Worm (Caenorhabditis elegans) whole organism, young adult: ENCODE results near the gene Y52E8A.6.

Experiments
- B0261.1 ChIP-seq: sonication (generic microtip); optimal IDR thresholded peaks from 2 replicates; lab custom pipeline; 2016; ENCODE audit warnings: mild to moderate bottlenecking, missing genetic modification characterization, moderate library complexity, missing compliant biosample characterization
- B0336.3 ChIP-seq: fragments of 200-800 bp; sonication (Bioruptor generic); IDR thresholded peaks from 2 replicates; pipeline ENCODE4 v1.3.6; 2022; ENCODE audit warnings: missing genetic modification characterization, missing compliant biosample characterization
- D2030.7 ChIP-seq: fragments of 200-800 bp; sonication (Bioruptor generic); IDR thresholded peaks from 2 replicates; pipeline ENCODE4 v1.3.6; 2022; ENCODE audit warnings: missing genetic modification reagents, missing genetic modification characterization, missing compliant biosample characterization
- F23B12.7 ChIP-seq: sonication (generic microtip); optimal IDR thresholded peaks from 2 replicates; lab custom pipeline; 2017; ENCODE audit warnings: missing genetic modification characterization, mild to moderate bottlenecking, missing compliant biosample characterization, antibody characterized with exemption, moderate library complexity; ENCODE audit not compliant: insufficient read depth
- F33H1.4 ChIP-seq: fragments of 200-800 bp; sonication (Bioruptor generic); IDR thresholded peaks from 2 replicates; pipeline ENCODE4 v1.3.6; 2022; ENCODE audit warnings: missing genetic modification reagents, missing genetic modification characterization, missing compliant biosample characterization
- F57A8.1 ChIP-seq: fragments of 200-800 bp; sonication (Bioruptor generic); optimal IDR thresholded peaks from 2 replicates; lab custom pipeline; 2018; ENCODE audit warnings: mild to moderate bottlenecking, missing genetic modification characterization, moderate library complexity, missing compliant biosample characterization
- K11D2.4 ChIP-seq: fragments of 200-800 bp; sonication (Bioruptor generic); IDR thresholded peaks from 2 replicates; pipeline ENCODE4 v1.3.6; 2022; ENCODE audit warnings: missing genetic modification reagents, missing genetic modification characterization, missing compliant biosample characterization
- K12H6.12 ChIP-seq: fragments of 200-800 bp; sonication (Bioruptor generic); optimal IDR thresholded peaks from 2 replicates; lab custom pipeline; 2018; ENCODE audit warnings: mild to moderate bottlenecking, missing genetic modification characterization, missing compliant biosample characterization
- ZK185.1 ChIP-seq: sonication (generic microtip); optimal IDR thresholded peaks from 2 replicates; lab custom pipeline; 2016; ENCODE audit warnings: mild to moderate bottlenecking, missing genetic modification characterization, missing compliant biosample characterization; ENCODE audit not compliant: poor library complexity, severe bottlenecking
- bed-1 ChIP-seq: fragments of 200-800 bp; sonication (Bioruptor generic); IDR thresholded peaks from 2 replicates; pipeline ENCODE4 v1.3.6; 2022; ENCODE audit warnings: missing genetic modification reagents, missing genetic modification characterization, missing compliant biosample characterization
- bed-2 ChIP-seq: fragments of 200-800 bp; sonication (Bioruptor generic); IDR thresholded peaks from 2 replicates; pipeline ENCODE4 v1.3.6; 2022; ENCODE audit warnings: missing genetic modification reagents, missing genetic modification characterization, missing compliant biosample characterization
- cebp-2 ChIP-seq: fragments of 200-800 bp; sonication (Bioruptor generic); IDR thresholded peaks from 2 replicates; pipeline ENCODE4 v1.3.6; 2022; ENCODE audit warnings: missing genetic modification characterization, missing compliant biosample characterization
- ceh-100 ChIP-seq: fragments of 200-800 bp; sonication (Bioruptor generic); IDR thresholded peaks from 2 replicates; pipeline ENCODE4 v1.3.6; 2022; ENCODE audit warnings: missing genetic modification reagents, missing genetic modification characterization, missing compliant biosample characterization
- ceh-91 ChIP-seq: fragments of 200-800 bp; sonication (Bioruptor generic); IDR thresholded peaks from 2 replicates; pipeline ENCODE4 v1.3.6; 2022; ENCODE audit warnings: missing genetic modification reagents, missing genetic modification characterization, missing compliant biosample characterization
- die-1 ChIP-seq: sonication (generic microtip); optimal IDR thresholded peaks from 2 replicates; lab custom pipeline; 2016; ENCODE audit warnings: missing genotype, mild to moderate bottlenecking, missing genetic modification characterization, missing compliant biosample characterization
- egrh-3 ChIP-seq: fragments of 200-800 bp; sonication (Bioruptor generic); IDR thresholded peaks from 2 replicates; pipeline ENCODE4 v1.3.6; 2022; ENCODE audit warnings: missing genetic modification reagents, missing genetic modification characterization, missing compliant biosample characterization
- hlh-26 ChIP-seq: fragments of 200-800 bp; sonication (Bioruptor generic); conservative IDR thresholded peaks from 2 replicates; pipeline ENCODE4 v1.3.6; 2022; ENCODE audit warnings: missing genetic modification reagents, missing genetic modification characterization, missing compliant biosample characterization
- hmg-20 ChIP-seq: fragments of 200-800 bp; sonication (Bioruptor generic); IDR thresholded peaks from 2 replicates; pipeline ENCODE4 v1.3.6; 2022; ENCODE audit warnings: missing genetic modification reagents, missing genetic modification characterization, missing compliant biosample characterization
- let-526 ChIP-seq: fragments of 200-800 bp; sonication (Bioruptor generic); IDR thresholded peaks from 2 replicates; pipeline ENCODE4 v1.3.6; 2022; ENCODE audit warnings: missing genetic modification reagents, missing genetic modification characterization, missing compliant biosample characterization
- lin-26 ChIP-seq: fragments of 200-800 bp; sonication (Bioruptor generic); IDR thresholded peaks from 2 replicates; pipeline ENCODE4 v1.3.6; 2022; ENCODE audit warnings: missing genetic modification reagents, missing genetic modification characterization, missing compliant biosample characterization
- lir-1 ChIP-seq: fragments of 200-800 bp; sonication (Bioruptor generic); conservative IDR thresholded peaks from 2 replicates; pipeline ENCODE4 v1.3.6; 2022; ENCODE audit warnings: missing genetic modification reagents, missing genetic modification characterization, missing compliant biosample characterization
- lsl-1 ChIP-seq: fragments of 200-800 bp; sonication (Bioruptor generic); optimal IDR thresholded peaks from 2 replicates; lab custom pipeline; 2018; ENCODE audit warnings: mild to moderate bottlenecking, missing genetic modification characterization, moderate library complexity, missing compliant biosample characterization
- madf-6 ChIP-seq: fragments of 200-800 bp; sonication (Bioruptor generic); IDR thresholded peaks from 2 replicates; pipeline ENCODE4 v1.3.6; 2022; ENCODE audit warnings: missing genetic modification reagents, missing genetic modification characterization, missing compliant biosample characterization
- mcd-1 ChIP-seq: fragments of 200-800 bp; sonication (Bioruptor generic); IDR thresholded peaks from 2 replicates; pipeline ENCODE4 v1.3.6; 2022; ENCODE audit warnings: missing genetic modification reagents, missing genetic modification characterization, missing compliant biosample characterization
- mes-4 ChIP-seq: sonication (generic microtip); optimal IDR thresholded peaks from 2 replicates; lab custom pipeline; 2016; ENCODE audit warnings: missing genotype, missing genetic modification characterization, missing compliant biosample characterization
- nfyb-1 ChIP-seq: fragments of 200-800 bp; sonication (Bioruptor generic); IDR thresholded peaks from 2 replicates; pipeline ENCODE4 v1.3.6; 2022; ENCODE audit warnings: missing genetic modification reagents, missing genetic modification characterization, missing compliant biosample characterization
- nhr-120 ChIP-seq: fragments of 200-800 bp; sonication (Bioruptor generic); IDR thresholded peaks from 2 replicates; pipeline ENCODE4 v1.3.6; 2022; ENCODE audit warnings: missing genetic modification characterization, missing compliant biosample characterization
- nhr-80 ChIP-seq: sonication (generic microtip); optimal IDR thresholded peaks from 2 replicates; lab custom pipeline; 2016; ENCODE audit warnings: missing genetic modification characterization, missing compliant biosample characterization
- nhr-90 ChIP-seq: sonication (generic microtip); optimal IDR thresholded peaks from 2 replicates; lab custom pipeline; 2016; ENCODE audit warnings: missing genotype, mild to moderate bottlenecking, missing genetic modification characterization, missing compliant biosample characterization
- repo-1 ChIP-seq: sonication (generic microtip); optimal IDR thresholded peaks from 2 replicates; lab custom pipeline; 2017; ENCODE audit warnings: mild to moderate bottlenecking, missing genetic modification characterization, missing compliant biosample characterization
- snpc-1.1 ChIP-seq: sonication (generic microtip); optimal IDR thresholded peaks from 2 replicates; lab custom pipeline; 2017; ENCODE audit warnings: missing genetic modification characterization, mild to moderate bottlenecking, missing compliant biosample characterization, antibody characterized with exemption, moderate library complexity, missing genotype, missing genetic modification reagents; ENCODE audit not compliant: insufficient read depth
- snpc-1.3 ChIP-seq: sonication (generic microtip); optimal IDR thresholded peaks from 2 replicates; lab custom pipeline; 2017; ENCODE audit warnings: missing genetic modification characterization, mild to moderate bottlenecking, missing compliant biosample characterization, antibody characterized with exemption, moderate library complexity, missing genotype, missing genetic modification reagents; ENCODE audit not compliant: insufficient read depth
- snpc-4 ChIP-seq, 5 experiments: fragments of 150-350 bp in 1 of 5; sonication (generic microtip) in 4 of 5; optimal IDR thresholded peaks; 2 replicates each; lab custom pipeline; 2014 to 2018; ENCODE audit warnings: missing genetic modification characterization in 5 of 5, missing biosample characterization in 3 of 5, antibody characterized with exemption in 2 of 5, mild to moderate bottlenecking in 2 of 5, missing compliant biosample characterization in 2 of 5, missing genotype in 2 of 5, moderate library complexity in 2 of 5, missing genetic modification reagents in 1 of 5
- sptf-2 ChIP-seq: fragments of 200-800 bp; sonication (Bioruptor generic); optimal IDR thresholded peaks from 2 replicates; lab custom pipeline; 2018; ENCODE audit warnings: mild to moderate bottlenecking, missing genetic modification characterization, missing compliant biosample characterization
- tbp1 ChIP-seq: fragments of 200-800 bp; sonication (Bioruptor generic); optimal IDR thresholded peaks from 2 replicates; lab custom pipeline; 2018; ENCODE audit warnings: mild to moderate bottlenecking, missing genetic modification characterization, missing compliant biosample characterization
- tbx-9 ChIP-seq: sonication (generic microtip); optimal IDR thresholded peaks from 2 replicates; lab custom pipeline; 2016; ENCODE audit warnings: borderline replicate concordance, missing genetic modification characterization, inconsistent platforms, missing compliant biosample characterization
- unc-62 ChIP-seq: fragments of 150-350 bp; optimal IDR thresholded peaks from 2 replicates; lab custom pipeline; 2014; ENCODE audit warnings: missing biosample characterization, missing genetic modification reagents, missing genetic modification characterization
- ztf-18 ChIP-seq: sonication (generic microtip); optimal IDR thresholded peaks from 2 replicates; lab custom pipeline; 2016; ENCODE audit warnings: missing genotype, mild to moderate bottlenecking, missing genetic modification characterization, missing compliant biosample characterization
- ztf-25 ChIP-seq: fragments of 200-800 bp; sonication (Bioruptor generic); IDR thresholded peaks from 2 replicates; pipeline ENCODE4 v1.3.6; 2022; ENCODE audit warnings: missing genetic modification reagents, missing genetic modification characterization, missing compliant biosample characterization
- ztf-3 ChIP-seq: fragments of 200-800 bp; sonication (Bioruptor generic); optimal IDR thresholded peaks from 2 replicates; lab custom pipeline; 2018; ENCODE audit warnings: mild to moderate bottlenecking, missing genetic modification characterization, missing compliant biosample characterization

Gene Y52E8A.6

ce11 chrII:4309112-4309511 lies 10.7 kb downstream of the Y52E8A.6 start:
- TF ChIP-seq bed-1 (GFP tag; lab: Robert Waterston, UW) (0 out of 2 replicates have a peak, but pooled peaks have one; percentile 63), unc-62 (GFP tag; lab: Kevin White, UChicago) (peak; percentile 89), nhr-120 (peak; percentile 73; the same call in 1 of the 2 replicates)

- TF ChIP-seq die-1 (tag; lab: Kevin White, UChicago) (no peak), hlh-26 (GFP tag; lab: Robert Waterston, UW) (no peak)
Observed at ce11 chrII:4306921-4307630, 12.7 kb downstream of the Y52E8A.6 start, which contains the start of gene Y52E8A.3. TSS of gene Y52E8A.3 (minus strand) at chrII:4306971.

- no peak for TF ChIP-seq ZK185.1 (tag; lab: Kevin White, UChicago)
- no peak for TF ChIP-seq lsl-1 (GFP tag; lab: Kevin White, UChicago)
- TF ChIP-seq K11D2.4 (GFP tag; lab: Robert Waterston, UW), result no peak
- TF ChIP-seq lin-26 (GFP tag; lab: Robert Waterston, UW), result no peak
- TF ChIP-seq hmg-20 (GFP tag; lab: Robert Waterston, UW), result no peak
- TF ChIP-seq hlh-26 (GFP tag; lab: Robert Waterston, UW), result no peak
- no peak for TF ChIP-seq madf-6 (GFP tag; lab: Robert Waterston, UW)
- no peak for TF ChIP-seq nfyb-1 (GFP tag; lab: Robert Waterston, UW)
- TF ChIP-seq K12H6.12 (tag; lab: Kevin White, UChicago), result no peak
Observed at ce11 chrII:4301307-4301706, 18.5 kb downstream of the Y52E8A.6 start, which contains the start of gene gtf-2F1. TSS of gene gtf-2F1 (plus strand) at chrII:4301607.

- peak; percentile 96 for TF ChIP-seq K11D2.4 (GFP tag; lab: Robert Waterston, UW)
- TF ChIP-seq tbx-9 (tag; lab: Kevin White, UChicago), result no peak
- no peak for TF ChIP-seq ztf-18 (tag; lab: Kevin White, UChicago)
- TF ChIP-seq egrh-3 (GFP tag; lab: Robert Waterston, UW), result peak; percentile 60
- TF ChIP-seq mcd-1 (GFP tag; lab: Robert Waterston, UW), result peak; percentile 91
- no peak for TF ChIP-seq mes-4 (tag; lab: Kevin White, UChicago)
- peak; percentile 71 for TF ChIP-seq tbp1 (GFP tag; lab: Kevin White, UChicago)
- peak; percentile 53 for TF ChIP-seq sptf-2 (GFP tag; lab: Kevin White, UChicago)
- peak; percentile 22 for TF ChIP-seq snpc-1.1
- TF ChIP-seq nhr-80, result peak; percentile 29
- TF ChIP-seq ztf-3 (GFP tag; lab: Kevin White, UChicago), result no peak
- peak; percentile 87 for TF ChIP-seq hmg-20 (GFP tag; lab: Robert Waterston, UW)
- peak; percentile 21 for TF ChIP-seq B0261.1 (tag; lab: Kevin White, UChicago)
- peak; percentile 91 for TF ChIP-seq ceh-91 (GFP tag; lab: Robert Waterston, UW)
- TF ChIP-seq lir-1 (GFP tag; lab: Robert Waterston, UW), result peak; percentile 89
- TF ChIP-seq B0336.3, result peak; percentile 89
- TF ChIP-seq let-526 (GFP tag; lab: Robert Waterston, UW), result peak; percentile 88
- peak; percentile 72 for TF ChIP-seq F23B12.7
- TF ChIP-seq repo-1 (tag; lab: Kevin White, UChicago), result peak; percentile 39
- peak; percentile 100 for TF ChIP-seq F33H1.4 (GFP tag; lab: Robert Waterston, UW)
- no peak for TF ChIP-seq cebp-2
- TF ChIP-seq nhr-90 (tag; lab: Kevin White, UChicago), result no peak
- peak; percentile 78 for TF ChIP-seq snpc-1.3 (tag; lab: Kevin White, UChicago)
- TF ChIP-seq F57A8.1 (GFP tag; lab: Kevin White, UChicago), result no peak
- peak; percentile 95 for TF ChIP-seq bed-2 (GFP tag; lab: Robert Waterston, UW)
- peak; percentile 75 for TF ChIP-seq ceh-100
- peak; percentile 35 for TF ChIP-seq snpc-4 (GFP tag; optimal IDR thresholded peaks at IDR 0.05; lab: Kevin White, UChicago)
- TF ChIP-seq snpc-4 (tag; optimal IDR thresholded peaks at IDR 0.05; lab: Kevin White, UChicago), result peak in 3 of 4 experiments; percentile 49 to 68 (median 54)
- peak; percentile 84 for TF ChIP-seq ztf-25 (GFP tag; lab: Robert Waterston, UW)
- peak; percentile 87 for TF ChIP-seq D2030.7 (GFP tag; lab: Robert Waterston, UW)
Observed at ce11 chrII:4299227-4299703, 20.5 kb downstream of the Y52E8A.6 start, which contains the start of gene sco-1. TSS of gene sco-1 (plus strand) at chrII:4299653.
